Worm (Caenorhabditis elegans): Measurements from ENCODE around the gene Y97E10AR.2.

The Y97E10AR.2 gene

DNA sequence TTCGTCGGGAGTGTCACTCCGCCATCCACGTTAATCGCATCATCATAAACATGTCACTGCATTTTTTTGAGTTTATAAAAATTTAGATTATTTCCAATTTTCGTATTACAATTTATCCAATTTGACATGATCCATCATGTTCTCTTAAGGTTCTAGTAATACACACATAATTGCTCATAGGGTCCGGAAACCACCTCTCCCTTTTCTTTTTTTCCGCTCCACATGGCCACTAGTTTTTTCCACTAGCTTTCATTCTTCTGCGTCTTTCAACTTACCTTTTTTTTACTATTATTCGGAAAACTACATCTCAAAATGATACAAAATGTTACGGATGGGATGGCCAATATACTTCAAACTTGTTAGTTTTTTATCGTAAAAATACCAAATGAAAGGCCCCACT is 10.1 kb upstream of the Y97E10AR.2 start, which contains the start of gene Y97E10AL.1:
TSS of gene Y97E10AL.1 (plus strand) at position 301 of the 400 bp plus-strand sequence.
- TF ChIP-seq aly-1 (tag; optimal IDR thresholded peaks at IDR 0.05) (no peak), hmbx-1 (tag; optimal IDR thresholded peaks at IDR 0.05) (no peak), pes-1 (GFP tag; IDR thresholded peaks at IDR 0.05) (no peak), B0310.2 (tag; optimal IDR thresholded peaks at IDR 0.05) (no peak), tbx-37 (GFP tag; conservative IDR thresholded peaks at IDR 0.05) (no peak), tbx-11 (GFP tag; IDR thresholded peaks at IDR 0.05) (no peak), flt-1 (GFP tag; IDR thresholded peaks at IDR 0.05) (no peak), F13C5.2 (tag; optimal IDR thresholded peaks at IDR 0.05) (no peak), scrt-1 (GFP tag; IDR thresholded peaks at IDR 0.05) (no peak), ama-1 (optimal IDR thresholded peaks at IDR 0.05) (no peak), ceh-13 (GFP tag; optimal IDR thresholded peaks at IDR 0.05) (no peak), hmg-4 (GFP tag; optimal IDR thresholded peaks at IDR 0.05) (no peak), ets-7 (tag; optimal IDR thresholded peaks at IDR 0.05) (no peak), hnd-1 (tag; optimal IDR thresholded peaks at IDR 0.05) (no peak), ceh-36 (tag; optimal IDR thresholded peaks at IDR 0.05) (no peak), sea-1 (GFP tag; conservative IDR thresholded peaks at IDR 0.05) (no peak)

DNA sequence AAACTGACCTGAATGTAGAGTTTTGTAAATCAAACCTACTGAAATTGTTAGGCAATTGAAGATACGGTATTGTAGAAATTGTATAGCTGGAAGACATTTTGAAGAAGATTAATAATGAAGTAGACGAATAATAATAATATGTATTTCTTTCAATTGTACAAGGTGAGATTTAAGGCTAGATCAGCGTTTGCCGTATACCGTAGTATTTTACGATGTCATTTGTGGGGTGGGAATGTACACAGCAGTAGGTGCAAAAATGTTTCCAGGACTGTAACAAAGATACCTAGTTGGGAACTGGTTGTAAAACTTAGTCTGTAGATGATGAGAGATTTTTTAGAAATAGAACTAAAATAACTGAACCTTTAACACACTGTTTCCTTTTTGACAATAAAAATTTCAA is 1.4 kb upstream of the Y97E10AR.2 start, which contains the start of gene ceh-76:
TSS of gene ceh-76 (minus strand) at position 101 of the 400 bp plus-strand sequence.
- TF ChIP-seq ceh-36 (tag; optimal IDR thresholded peaks at IDR 0.05) (no peak), flt-1 (GFP tag; IDR thresholded peaks at IDR 0.05) (no peak), tbx-37 (GFP tag; conservative IDR thresholded peaks at IDR 0.05) (no peak), B0310.2 (tag; optimal IDR thresholded peaks at IDR 0.05) (no peak), hmg-4 (GFP tag; optimal IDR thresholded peaks at IDR 0.05) (no peak), scrt-1 (GFP tag; IDR thresholded peaks at IDR 0.05) (no peak), sea-1 (GFP tag; conservative IDR thresholded peaks at IDR 0.05) (no peak), ets-7 (tag; optimal IDR thresholded peaks at IDR 0.05) (no peak), pes-1 (GFP tag; IDR thresholded peaks at IDR 0.05) (no peak)

DNA sequence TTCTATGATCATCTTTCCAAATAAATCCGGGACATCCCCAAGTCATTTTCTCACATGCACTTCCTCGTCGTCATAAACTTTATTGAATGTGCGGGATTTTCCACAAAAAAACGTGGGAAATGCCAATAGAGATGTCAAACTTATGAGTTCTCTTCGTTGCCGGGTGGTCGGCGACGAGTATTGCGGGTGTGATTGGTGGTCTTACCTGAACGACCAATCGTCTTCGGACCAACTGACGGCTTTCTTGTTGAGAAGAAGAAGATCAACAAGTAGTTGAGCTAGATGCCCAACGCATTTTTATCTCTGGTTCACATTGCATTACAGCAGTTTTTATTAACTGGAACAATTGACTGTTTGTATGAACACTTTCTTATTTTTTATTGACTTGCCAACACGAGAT is 813 bp upstream of the Y97E10AR.2 start:
- no peak for TF ChIP-seq hmg-4 (GFP tag; optimal IDR thresholded peaks at IDR 0.05)
- no peak for TF ChIP-seq flt-1 (GFP tag; IDR thresholded peaks at IDR 0.05)
- no peak for TF ChIP-seq sea-1 (GFP tag; conservative IDR thresholded peaks at IDR 0.05)
- TF ChIP-seq F13C5.2 (tag; optimal IDR thresholded peaks at IDR 0.05): no peak
- no peak for TF ChIP-seq tbx-11 (GFP tag; IDR thresholded peaks at IDR 0.05)
- TF ChIP-seq hmbx-1 (tag; optimal IDR thresholded peaks at IDR 0.05): no peak
- no peak for TF ChIP-seq pes-1 (GFP tag; IDR thresholded peaks at IDR 0.05)
- no peak for TF ChIP-seq ets-7 (tag; optimal IDR thresholded peaks at IDR 0.05)
- TF ChIP-seq scrt-1 (GFP tag; IDR thresholded peaks at IDR 0.05): no peak
- no peak for TF ChIP-seq tra-4 (tag; optimal IDR thresholded peaks at IDR 0.05)
- TF ChIP-seq tbx-37 (GFP tag; conservative IDR thresholded peaks at IDR 0.05): no peak
- TF ChIP-seq aly-1 (tag; optimal IDR thresholded peaks at IDR 0.05): no peak
- no peak for TF ChIP-seq ama-1 (optimal IDR thresholded peaks at IDR 0.05)
- TF ChIP-seq ceh-36 (tag; optimal IDR thresholded peaks at IDR 0.05): no peak
- no peak for TF ChIP-seq B0310.2 (tag; optimal IDR thresholded peaks at IDR 0.05)
- no peak for TF ChIP-seq hnd-1 (tag; optimal IDR thresholded peaks at IDR 0.05)

DNA sequence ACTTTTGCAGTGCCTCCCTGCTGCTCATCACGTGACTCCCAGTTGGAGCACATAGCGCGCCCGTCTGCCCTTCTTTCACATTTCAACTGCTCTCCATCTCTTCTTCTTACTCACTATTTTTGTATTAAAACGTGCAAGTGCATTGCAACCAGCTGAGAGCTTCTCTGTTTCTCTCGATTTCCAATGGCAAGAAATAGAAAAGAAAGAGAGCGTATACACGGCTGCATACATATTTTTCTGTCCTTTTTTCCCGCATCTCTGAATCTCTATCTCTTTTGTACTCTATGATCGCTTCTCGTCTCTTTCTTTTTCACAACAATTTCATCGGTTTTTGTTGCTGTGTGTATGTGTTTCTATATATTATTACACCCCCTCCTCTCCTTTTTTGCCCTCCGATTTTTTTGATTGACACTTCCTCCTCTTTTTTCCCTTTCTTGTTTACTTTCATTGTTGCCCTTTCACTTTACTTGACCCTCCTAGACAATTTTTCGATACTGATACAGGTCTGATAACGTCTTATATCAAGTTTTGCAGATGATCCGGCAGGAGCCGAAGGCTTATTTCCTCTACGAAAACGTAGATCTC is 5.0 kb downstream of the Y97E10AR.2 start, which contains the start of gene Y97E10AR.1:
TSS of gene Y97E10AR.1 (plus strand) at position 535 of the 585 bp plus-strand sequence.
- TF ChIP-seq ets-7 (tag; optimal IDR thresholded peaks at IDR 0.05) (no peak), hmg-4 (GFP tag; optimal IDR thresholded peaks at IDR 0.05) (peak; percentile 40), tbx-37 (GFP tag; conservative IDR thresholded peaks at IDR 0.05) (no peak), ceh-13 (GFP tag; optimal IDR thresholded peaks at IDR 0.05) (no peak), tra-4 (tag; optimal IDR thresholded peaks at IDR 0.05) (no peak), aly-1 (tag; optimal IDR thresholded peaks at IDR 0.05) (no peak), flt-1 (GFP tag; IDR thresholded peaks at IDR 0.05) (no peak), ama-1 (optimal IDR thresholded peaks at IDR 0.05) (no peak), F13C5.2 (tag; optimal IDR thresholded peaks at IDR 0.05) (peak; percentile 22), sea-1 (GFP tag; conservative IDR thresholded peaks at IDR 0.05) (no peak), ceh-36 (tag; optimal IDR thresholded peaks at IDR 0.05) (no peak), pes-1 (GFP tag; IDR thresholded peaks at IDR 0.05) (no peak), B0310.2 (tag; optimal IDR thresholded peaks at IDR 0.05) (no peak), hnd-1 (tag; optimal IDR thresholded peaks at IDR 0.05) (peak; percentile 16), tbx-11 (GFP tag; IDR thresholded peaks at IDR 0.05) (no peak)

DNA sequence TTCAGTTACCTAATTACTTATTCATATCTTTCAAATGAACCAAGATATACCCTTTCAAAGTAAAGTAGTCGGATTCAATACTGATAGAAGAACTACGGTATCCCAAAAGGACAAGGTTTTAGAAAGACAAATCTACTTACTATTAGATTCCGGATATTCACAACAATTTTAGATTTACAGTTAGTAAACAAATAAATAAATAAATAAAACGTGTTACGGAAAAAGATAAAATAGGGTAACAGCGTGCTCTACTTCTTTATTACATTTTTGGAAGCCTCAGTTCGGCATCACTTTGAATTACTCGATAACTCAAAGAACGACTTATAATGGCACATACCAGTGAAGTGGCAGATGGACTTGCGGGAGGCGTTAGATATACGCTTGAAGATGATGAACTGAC is 9.0 kb downstream of the Y97E10AR.2 start, which contains the start of gene Y97E10AR.8:
TSS of gene Y97E10AR.8 (plus strand) at position 301 of the 400 bp plus-strand sequence.
- no peak for TF ChIP-seq sea-1 (GFP tag; conservative IDR thresholded peaks at IDR 0.05)
- no peak for TF ChIP-seq scrt-1 (GFP tag; IDR thresholded peaks at IDR 0.05)
- TF ChIP-seq tbx-11 (GFP tag; IDR thresholded peaks at IDR 0.05): no peak
- no peak for TF ChIP-seq F13C5.2 (tag; optimal IDR thresholded peaks at IDR 0.05)
- no peak for TF ChIP-seq flt-1 (GFP tag; IDR thresholded peaks at IDR 0.05)
- no peak for TF ChIP-seq hmg-4 (GFP tag; optimal IDR thresholded peaks at IDR 0.05)
- TF ChIP-seq tra-4 (tag; optimal IDR thresholded peaks at IDR 0.05): no peak

DNA sequence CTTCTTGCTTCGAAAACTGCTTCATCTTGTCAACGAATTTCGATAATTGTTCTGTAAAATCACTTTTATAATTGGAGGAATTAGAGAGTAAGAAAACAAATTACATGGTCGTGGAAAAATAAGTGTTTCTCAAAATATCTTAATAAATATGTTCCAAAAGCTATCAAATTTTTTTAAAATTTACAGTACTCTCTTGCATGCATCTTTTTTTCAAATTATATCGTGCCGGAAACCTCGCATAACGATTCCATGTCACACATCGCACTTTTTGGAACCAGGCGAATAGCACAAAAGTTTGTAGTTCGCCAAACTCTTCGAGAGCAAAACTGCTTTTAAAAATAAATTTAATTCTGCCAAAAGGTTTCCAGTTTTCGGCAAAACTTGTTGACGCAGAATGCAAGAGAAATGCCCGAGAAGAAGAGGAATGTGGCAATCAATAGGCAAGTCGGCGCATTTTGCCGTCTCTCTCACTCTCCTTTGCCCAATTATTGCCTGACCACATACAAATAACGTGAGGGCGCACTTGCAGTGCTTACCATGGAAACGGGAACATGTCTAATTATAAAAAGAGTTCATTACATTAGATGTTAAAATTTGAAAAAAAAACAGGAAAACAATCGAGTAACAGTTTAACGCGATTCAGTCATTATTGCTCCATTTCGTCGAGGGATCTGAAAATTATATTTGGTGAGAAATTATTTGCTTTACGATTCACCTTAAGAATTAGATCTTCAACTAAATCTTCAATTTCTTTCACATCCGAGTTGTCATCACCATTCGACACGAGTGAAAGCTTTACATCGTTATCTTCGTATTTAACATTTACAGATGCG is 11.7 kb downstream of the Y97E10AR.2 start, which contains the start of gene Y97E10AR.3:
TSS of gene Y97E10AR.3 (minus strand) at position 51 of the 833 bp plus-strand sequence.
- no peak for TF ChIP-seq tbx-37 (GFP tag; conservative IDR thresholded peaks at IDR 0.05)
- TF ChIP-seq ceh-36 (tag; optimal IDR thresholded peaks at IDR 0.05): no peak
- TF ChIP-seq hmg-4 (GFP tag; optimal IDR thresholded peaks at IDR 0.05): no peak
- no peak for TF ChIP-seq hmbx-1 (tag; optimal IDR thresholded peaks at IDR 0.05)
- TF ChIP-seq tra-4 (tag; optimal IDR thresholded peaks at IDR 0.05): no peak
- TF ChIP-seq flt-1 (GFP tag; IDR thresholded peaks at IDR 0.05): no peak
- no peak for TF ChIP-seq ets-7 (tag; optimal IDR thresholded peaks at IDR 0.05)
- no peak for TF ChIP-seq scrt-1 (GFP tag; IDR thresholded peaks at IDR 0.05)
- no peak for TF ChIP-seq B0310.2 (tag; optimal IDR thresholded peaks at IDR 0.05)
- no peak for TF ChIP-seq tbx-11 (GFP tag; IDR thresholded peaks at IDR 0.05)
- TF ChIP-seq ceh-13 (GFP tag; optimal IDR thresholded peaks at IDR 0.05): no peak
